Worm (Caenorhabditis elegans) whole organism, early embryonic: Measurements from ENCODE around the gene Y39G8B.7.

ENCODE experiments used
- B0310.2 ChIP-seq: sonication (generic microtip); optimal IDR thresholded peaks from 2 replicates; lab custom pipeline; 2016; ENCODE audit warnings: mild to moderate bottlenecking, missing genetic modification characterization, missing compliant biosample characterization
- F13C5.2 ChIP-seq: sonication (generic microtip); optimal IDR thresholded peaks from 2 replicates; lab custom pipeline; 2017; ENCODE audit warnings: mild to moderate bottlenecking, missing genetic modification characterization, inconsistent platforms, missing compliant biosample characterization
- aly-1 ChIP-seq: sonication (generic microtip); optimal IDR thresholded peaks from 2 replicates; lab custom pipeline; 2016; ENCODE audit warnings: missing genetic modification characterization, missing compliant biosample characterization
- ama-1 ChIP-seq: fragments of 150-350 bp; optimal IDR thresholded peaks from 2 replicates; lab custom pipeline; 2014
- ceh-13 ChIP-seq: fragments of 200-800 bp; sonication (Bioruptor generic); optimal IDR thresholded peaks from 2 replicates; lab custom pipeline; 2018; ENCODE audit warnings: mild to moderate bottlenecking, missing genetic modification characterization, missing compliant biosample characterization
- ceh-36 ChIP-seq: sonication (generic microtip); optimal IDR thresholded peaks from 2 replicates; lab custom pipeline; 2016; ENCODE audit warnings: missing genetic modification characterization, inconsistent platforms, missing compliant biosample characterization
- ets-7 ChIP-seq: sonication (generic microtip); optimal IDR thresholded peaks from 2 replicates; lab custom pipeline; 2016; ENCODE audit warnings: missing genotype, missing genetic modification characterization, missing compliant biosample characterization
- flt-1 ChIP-seq: fragments of 200-800 bp; sonication (Bioruptor generic); IDR thresholded peaks from 2 replicates; pipeline ENCODE4 v1.3.6; 2022; ENCODE audit warnings: missing genetic modification characterization, missing compliant biosample characterization
- hmbx-1 ChIP-seq: sonication (generic microtip); optimal IDR thresholded peaks from 2 replicates; lab custom pipeline; 2016; ENCODE audit warnings: mild to moderate bottlenecking, missing genetic modification characterization, missing compliant biosample characterization
- hmg-4 ChIP-seq: fragments of 200-800 bp; sonication (Bioruptor generic); optimal IDR thresholded peaks from 2 replicates; lab custom pipeline; 2018; ENCODE audit warnings: mild to moderate bottlenecking, missing genetic modification characterization, missing compliant biosample characterization
- scrt-1 ChIP-seq: fragments of 200-800 bp; sonication (Bioruptor generic); IDR thresholded peaks from 2 replicates; pipeline ENCODE4 v1.3.6; 2022; ENCODE audit warnings: missing genetic modification characterization, missing compliant biosample characterization
- sea-1 ChIP-seq: fragments of 200-800 bp; sonication (Bioruptor generic); conservative IDR thresholded peaks from 2 replicates; pipeline ENCODE4 v1.3.6; 2022; ENCODE audit warnings: missing genetic modification characterization, missing compliant biosample characterization
- tbx-37 ChIP-seq: fragments of 200-800 bp; sonication (Bioruptor generic); conservative IDR thresholded peaks from 2 replicates; pipeline ENCODE4 v1.3.6; 2022; ENCODE audit warnings: missing genetic modification reagents, missing genetic modification characterization, missing compliant biosample characterization
- tra-4 ChIP-seq: sonication (generic microtip); optimal IDR thresholded peaks from 2 replicates; lab custom pipeline; 2017; ENCODE audit warnings: missing genetic modification characterization, missing compliant biosample characterization

Gene Y39G8B.7

ce11 chrII:13945527-13945926 lies 49.3 kb downstream of the Y39G8B.7 start:
- TF ChIP-seq hmg-4 (GFP tag; lab: Kevin White, UChicago) (no peak), ceh-36 (tag; lab: Kevin White, UChicago) (no peak), ceh-13 (no peak), tbx-37 (GFP tag; lab: Robert Waterston, UW) (no peak), scrt-1 (no peak), F13C5.2 (tag; lab: Kevin White, UChicago) (no peak), B0310.2 (tag; lab: Kevin White, UChicago) (no peak), ets-7 (tag; lab: Kevin White, UChicago) (no peak), aly-1 (tag; lab: Kevin White, UChicago) (no peak), hmbx-1 (tag; lab: Kevin White, UChicago) (no peak), flt-1 (GFP tag; lab: Robert Waterston, UW) (no peak), sea-1 (no peak), ama-1 (lab: Kevin White, UChicago) (no peak), tra-4 (no peak)
